Fruit fly (Drosophila melanogaster) whole organism, pupa: ENCODE measurements around the gene CG5381.

Experiments
- CG10348 ChIP-seq: fragments of 200-800 bp; sonication (Bioruptor generic); IDR thresholded peaks from 2 replicates; pipeline ENCODE4 v1.3.6; 2022; ENCODE audit warnings: missing biosample characterization, missing genetic modification characterization
- CG12605 ChIP-seq: fragments of 200-800 bp; sonication (Bioruptor generic); IDR thresholded peaks from 2 replicates; pipeline ENCODE4 v1.3.6; 2022; ENCODE audit warnings: missing biosample characterization, missing genetic modification characterization
- CG13204 ChIP-seq: fragments of 200-800 bp; sonication (Bioruptor generic); optimal IDR thresholded peaks from 2 replicates; lab custom pipeline; 2018; ENCODE audit warnings: missing biosample characterization, mild to moderate bottlenecking, missing genetic modification characterization, moderate library complexity
- CG14655 ChIP-seq: fragments of 200-800 bp; sonication (Bioruptor generic); optimal IDR thresholded peaks from 3 replicates; lab custom pipeline; 2017; ENCODE audit warnings: mild to moderate bottlenecking, missing biosample characterization, missing genetic modification reagents, missing genetic modification characterization
- CG34367 ChIP-seq: fragments of 200-800 bp; sonication (Bioruptor generic); optimal IDR thresholded peaks from 2 replicates; lab custom pipeline; 2018; ENCODE audit warnings: missing biosample characterization, mild to moderate bottlenecking, missing genetic modification characterization
- CG8301 ChIP-seq: fragments of 200-800 bp; sonication (Bioruptor generic); optimal IDR thresholded peaks from 2 replicates; lab custom pipeline; 2018; ENCODE audit warnings: missing biosample characterization, mild to moderate bottlenecking, missing genetic modification characterization
- CG9948 ChIP-seq: fragments of 200-800 bp; sonication (Bioruptor generic); optimal IDR thresholded peaks from 2 replicates; lab custom pipeline; 2018; ENCODE audit warnings: missing biosample characterization, mild to moderate bottlenecking, missing genetic modification characterization, moderate library complexity
- D1 ChIP-seq: fragments of 200-800 bp; sonication (Bioruptor generic); optimal IDR thresholded peaks from 2 replicates; lab custom pipeline; 2018; ENCODE audit warnings: missing biosample characterization, mild to moderate bottlenecking, missing genetic modification characterization, moderate library complexity
- Ets98B ChIP-seq: fragments of 200-800 bp; sonication (Bioruptor generic); IDR thresholded peaks from 2 replicates; pipeline ENCODE4 v1.3.6; 2022; ENCODE audit warnings: missing biosample characterization, missing genetic modification characterization
- Pif1A ChIP-seq: fragments of 200-800 bp; sonication (Bioruptor generic); optimal IDR thresholded peaks from 3 replicates; lab custom pipeline; 2016; ENCODE audit warnings: missing biosample characterization, missing genetic modification characterization
- Pif1B ChIP-seq: fragments of 200-800 bp; sonication (Bioruptor generic); optimal IDR thresholded peaks from 3 replicates; lab custom pipeline; 2016; ENCODE audit warnings: missing biosample characterization, missing genetic modification characterization
- Snoo ChIP-seq: fragments of 200-800 bp; sonication (Bioruptor generic); optimal IDR thresholded peaks from 3 replicates; lab custom pipeline; 2017; ENCODE audit warnings: missing biosample characterization, mild to moderate bottlenecking, missing genetic modification characterization, inconsistent platforms
- fd96Ca ChIP-seq: fragments of 200-800 bp; sonication (Bioruptor generic); IDR thresholded peaks from 3 replicates; pipeline ENCODE4 v1.3.6; 2022; ENCODE audit warnings: missing biosample characterization, missing genetic modification characterization
- gl ChIP-seq: fragments of 200-800 bp; sonication (Bioruptor generic); optimal IDR thresholded peaks from 2 replicates; lab custom pipeline; 2018; ENCODE audit warnings: missing biosample characterization, mild to moderate bottlenecking, missing genetic modification characterization
- rn ChIP-seq: fragments of 200-800 bp; sonication (Bioruptor generic); IDR thresholded peaks from 2 replicates; pipeline ENCODE4 v1.3.6; 2022; ENCODE audit warnings: missing biosample characterization, missing genetic modification characterization

Gene CG5381

dm6 chr2L:10269854-10270253, 53.0 kb downstream of the CG5381 start, which contains the start of gene Mulk:
Gene Mulk (plus strand): TSS chr2L:10270051.
- TF ChIP-seq CG13204 (GFP tag; lab: Kevin White, UChicago) (no peak), Snoo (no peak), CG8301 (tag; lab: Kevin White, UChicago) (no peak), CG14655 (GFP tag; lab: Kevin White, UChicago) (no peak), D1 (no peak), CG12605 (no peak), Pif1B (GFP tag; lab: Kevin White, UChicago) (no peak), Pif1A (GFP tag; lab: Kevin White, UChicago) (no peak), CG9948 (no peak), CG34367 (tag; lab: Kevin White, UChicago) (no peak), rn (GFP tag; lab: Robert Waterston, UW) (no peak), gl (tag; lab: Kevin White, UChicago) (no peak)

- TF ChIP-seq Snoo = no peak
- TF ChIP-seq Ets98B (GFP tag; lab: Robert Waterston, UW) = no peak
- TF ChIP-seq fd96Ca (GFP tag; lab: Robert Waterston, UW) = no peak
- no peak for TF ChIP-seq rn (GFP tag; lab: Robert Waterston, UW)
- TF ChIP-seq Pif1A (GFP tag; lab: Kevin White, UChicago) = no peak
- no peak for TF ChIP-seq CG34367 (tag; lab: Kevin White, UChicago)
- no peak for TF ChIP-seq CG14655 (GFP tag; lab: Kevin White, UChicago)
- no peak for TF ChIP-seq CG10348 (GFP tag; lab: Robert Waterston, UW)
- TF ChIP-seq, all 21 proteins: peak for 0
Measured at dm6 chr2L:10268688-10269087, 54.2 kb downstream of the CG5381 start, which contains the start of gene CG4957. Gene CG4957 (plus strand): TSS chr2L:10268872.
